Worm (Caenorhabditis elegans) whole organism, late embryonic: ENCODE data around the gene lido-7.

Experiments
- ama-1 ChIP-seq: fragments of 150-350 bp; optimal IDR thresholded peaks from 2 replicates; lab custom pipeline; 2014
- ceh-14 ChIP-seq: sonication (generic microtip); optimal IDR thresholded peaks from 2 replicates; lab custom pipeline; 2016; ENCODE audit warnings: missing genotype, missing genetic modification characterization, missing compliant biosample characterization
- ceh-30 ChIP-seq: fragments of 150-350 bp; optimal IDR thresholded peaks from 2 replicates; lab custom pipeline; 2014; ENCODE audit warnings: missing biosample characterization, missing genetic modification characterization
- ceh-34 ChIP-seq: sonication (generic microtip); optimal IDR thresholded peaks from 2 replicates; lab custom pipeline; 2016; ENCODE audit warnings: mild to moderate bottlenecking, missing genetic modification characterization, missing compliant biosample characterization
- hlh-15 ChIP-seq: sonication (generic microtip); optimal IDR thresholded peaks from 2 replicates; lab custom pipeline; 2016; ENCODE audit warnings: missing genetic modification characterization, missing compliant biosample characterization
- lin-11 ChIP-seq: fragments of 200-800 bp; sonication (Bioruptor generic); optimal IDR thresholded peaks from 2 replicates; lab custom pipeline; 2018; ENCODE audit warnings: mild to moderate bottlenecking, missing genetic modification characterization, missing compliant biosample characterization
- tbx-2 ChIP-seq: sonication (generic microtip); optimal IDR thresholded peaks from 2 replicates; lab custom pipeline; 2016; ENCODE audit warnings: missing genetic modification characterization, missing compliant biosample characterization

- TF ChIP-seq lin-11 (no peak), ceh-30 (no peak), ama-1 (lab: Kevin White, UChicago) (no peak), hlh-15 (tag; lab: Kevin White, UChicago) (no peak), ceh-34 (tag; lab: Kevin White, UChicago) (no peak), tbx-2 (no peak), ceh-14 (tag; lab: Kevin White, UChicago) (no peak)
Measured at ce11 chrII:3012133-3012532, 24.0 kb downstream of the lido-7 start, which contains the start of gene C41H7.9.
